Fruit fly (Drosophila melanogaster) whole organism, embryonic: Measurements from ENCODE around the gene CG12768.

Experiments
- Abd-B ChIP-seq: fragments of 200-800 bp; sonication (Bioruptor generic); optimal IDR thresholded peaks from 2 replicates; lab custom pipeline; 2018; ENCODE audit warnings: missing biosample characterization, mild to moderate bottlenecking, missing genetic modification characterization, moderate library complexity
- CG1024 ChIP-seq: fragments of 200-800 bp; sonication (Bioruptor generic); IDR thresholded peaks from 2 replicates; pipeline ENCODE4 v1.3.6; 2022; ENCODE audit warnings: missing biosample characterization, missing genetic modification characterization
- CG11093 ChIP-seq: fragments of 200-800 bp; sonication (Bioruptor generic); IDR thresholded peaks from 3 replicates; pipeline ENCODE4 v1.3.6; 2022; ENCODE audit warnings: missing biosample characterization, missing genetic modification characterization
- CG11456 ChIP-seq: fragments of 200-800 bp; sonication (Bioruptor generic); IDR thresholded peaks from 3 replicates; pipeline ENCODE4 v1.3.6; 2022; ENCODE audit warnings: missing biosample characterization, missing genetic modification characterization
- CG13624 ChIP-seq: fragments of 200-800 bp; sonication (Bioruptor generic); optimal IDR thresholded peaks from 2 replicates; lab custom pipeline; 2016; ENCODE audit warnings: missing biosample characterization, missing genetic modification characterization
- CG14710 ChIP-seq: fragments of 200-800 bp; sonication (Bioruptor generic); optimal IDR thresholded peaks from 3 replicates; lab custom pipeline; 2019; ENCODE audit warnings: missing biosample characterization, mild to moderate bottlenecking, missing genetic modification characterization, moderate library complexity
- CG18619 ChIP-seq: fragments of 200-800 bp; sonication (Bioruptor generic); optimal IDR thresholded peaks from 3 replicates; lab custom pipeline; 2017; ENCODE audit warnings: missing biosample characterization, mild to moderate bottlenecking, missing genetic modification characterization
- CG34376 ChIP-seq: fragments of 200-800 bp; sonication (Bioruptor generic); optimal IDR thresholded peaks from 2 replicates; lab custom pipeline; 2018; ENCODE audit warnings: missing biosample characterization, mild to moderate bottlenecking, missing genetic modification characterization
- CG3838 ChIP-seq: fragments of 200-800 bp; sonication (Bioruptor generic); optimal IDR thresholded peaks from 3 replicates; lab custom pipeline; 2016; ENCODE audit warnings: missing biosample characterization, missing genetic modification characterization
- CG4360 ChIP-seq: fragments of 200-800 bp; sonication (Bioruptor generic); IDR thresholded peaks from 2 replicates; pipeline ENCODE4 v1.3.6; 2022; ENCODE audit warnings: missing biosample characterization, missing genetic modification characterization
- CG8281 ChIP-seq: fragments of 200-800 bp; sonication (Bioruptor generic); optimal IDR thresholded peaks from 2 replicates; lab custom pipeline; 2018; ENCODE audit warnings: missing biosample characterization, mild to moderate bottlenecking, missing genetic modification characterization, moderate library complexity
- CoRest ChIP-seq: fragments of 200-800 bp; sonication (Bioruptor generic); optimal IDR thresholded peaks from 3 replicates; lab custom pipeline; 2018; ENCODE audit warnings: missing biosample characterization, mild to moderate bottlenecking, missing genetic modification characterization, moderate library complexity
- Dad ChIP-seq: fragments of 200-800 bp; sonication (Bioruptor generic); optimal IDR thresholded peaks from 3 replicates; lab custom pipeline; 2016; ENCODE audit warnings: missing biosample characterization, missing genetic modification characterization
- Dbx ChIP-seq: fragments of 200-800 bp; sonication (Bioruptor generic); IDR thresholded peaks from 3 replicates; pipeline ENCODE4 v1.3.6; 2022; ENCODE audit warnings: missing biosample characterization, missing genetic modification characterization
- Gug ChIP-seq: fragments of 200-800 bp; sonication (Bioruptor generic); IDR thresholded peaks from 4 replicates; pipeline ENCODE4 v1.3.6; 2022; ENCODE audit warnings: missing biosample characterization, missing genetic modification characterization
- HLH54F ChIP-seq: fragments of 200-800 bp; sonication (Bioruptor generic); optimal IDR thresholded peaks from 3 replicates; lab custom pipeline; 2016; ENCODE audit warnings: missing biosample characterization, missing genetic modification characterization
- Hey ChIP-seq: fragments of 200-800 bp; sonication (Bioruptor generic); optimal IDR thresholded peaks from 3 replicates; lab custom pipeline; 2018; ENCODE audit warnings: missing biosample characterization, mild to moderate bottlenecking, missing genetic modification characterization
- HmgZ ChIP-seq: fragments of 200-800 bp; sonication (Bioruptor generic); optimal IDR thresholded peaks from 2 replicates; lab custom pipeline; 2018; ENCODE audit warnings: missing biosample characterization, mild to moderate bottlenecking, missing genetic modification characterization
- Hmr ChIP-seq: fragments of 200-800 bp; sonication (Bioruptor generic); optimal IDR thresholded peaks from 3 replicates; lab custom pipeline; 2017; ENCODE audit warnings: mild to moderate bottlenecking, missing biosample characterization, missing genetic modification reagents, missing genetic modification characterization
- Hr39 ChIP-seq: fragments of >200 bp; optimal IDR thresholded peaks from 2 replicates; lab custom pipeline; 2017
- Hr51 ChIP-seq, 2 experiments: fragments of 200-800 bp; sonication (Bioruptor generic); optimal IDR thresholded peaks; 2 replicates in 1 of 2; 3 replicates in 1 of 2; lab custom pipeline; 2016 to 2018; ENCODE audit warnings: missing biosample characterization in 2 of 2, missing genetic modification characterization in 2 of 2, mild to moderate bottlenecking in 1 of 2, moderate library complexity in 1 of 2
- Hr78 ChIP-seq, 2 experiments: fragments of 200-800 bp in 1 of 2; fragments of >200 bp in 1 of 2; sonication (Bioruptor generic) in 1 of 2; optimal IDR thresholded peaks; 2 replicates each; lab custom pipeline; 2017 to 2019; ENCODE audit warnings: missing biosample characterization in 2 of 2, missing genetic modification characterization in 2 of 2, mild to moderate bottlenecking in 1 of 2, moderate library complexity in 1 of 2
- Lhr ChIP-seq: fragments of 200-800 bp; sonication (Bioruptor generic); optimal IDR thresholded peaks from 3 replicates; lab custom pipeline; 2017; ENCODE audit warnings: mild to moderate bottlenecking, missing biosample characterization, missing genetic modification reagents, missing genetic modification characterization
- Max ChIP-seq: fragments of 200-800 bp; sonication (Bioruptor generic); optimal IDR thresholded peaks from 2 replicates; lab custom pipeline; 2016; ENCODE audit warnings: missing biosample characterization, mild to moderate bottlenecking, missing genetic modification characterization
- Med ChIP-seq: fragments of 200-800 bp; sonication (Bioruptor generic); peaks from one replicate; lab custom pipeline; 2016; ENCODE audit warnings: missing biosample characterization, missing genetic modification characterization, mild to moderate bottlenecking, inconsistent platforms, moderate library complexity
- Myb ChIP-seq: fragments of 200-800 bp; sonication (Bioruptor generic); optimal IDR thresholded peaks from 2 replicates; lab custom pipeline; 2016; ENCODE audit warnings: missing biosample characterization, missing genetic modification characterization
- NC2β ChIP-seq: fragments of 200-800 bp; sonication (Bioruptor generic); optimal IDR thresholded peaks from 2 replicates; lab custom pipeline; 2016; ENCODE audit warnings: missing biosample characterization, missing genetic modification characterization
- PHDP ChIP-seq: fragments of 200-800 bp; sonication (Bioruptor generic); optimal IDR thresholded peaks from 3 replicates; lab custom pipeline; 2018; ENCODE audit warnings: missing biosample characterization, mild to moderate bottlenecking, missing genetic modification characterization, moderate library complexity
- Pdp1 ChIP-seq, 2 experiments: fragments of 200-800 bp; sonication (Bioruptor generic); optimal IDR thresholded peaks; 3 replicates each; lab custom pipeline; 2016; ENCODE audit warnings: missing biosample characterization in 2 of 2, missing genetic modification characterization in 2 of 2, mild to moderate bottlenecking in 1 of 2, moderate library complexity in 1 of 2
- Rx ChIP-seq: fragments of 200-800 bp; sonication (Bioruptor generic); IDR thresholded peaks from 2 replicates; pipeline ENCODE4 v1.3.6; 2022; ENCODE audit warnings: missing biosample characterization, missing genetic modification characterization
- Vsx1 ChIP-seq: fragments of 200-800 bp; sonication (Bioruptor generic); optimal IDR thresholded peaks from 2 replicates; lab custom pipeline; 2017; ENCODE audit warnings: missing biosample characterization, mild to moderate bottlenecking, missing genetic modification characterization, missing genetic modification reagents
- ase ChIP-seq: fragments of 200-800 bp; sonication (Bioruptor generic); IDR thresholded peaks from 3 replicates; pipeline ENCODE4 v1.3.6; 2022; ENCODE audit warnings: missing biosample characterization, missing genetic modification characterization
- caup ChIP-seq: fragments of 200-800 bp; sonication (Bioruptor generic); optimal IDR thresholded peaks from 3 replicates; lab custom pipeline; 2017; ENCODE audit warnings: missing biosample characterization, mild to moderate bottlenecking, missing genetic modification characterization, moderate library complexity; ENCODE audit not compliant: severe bottlenecking
- chinmo ChIP-seq: fragments of 200-800 bp; sonication (Bioruptor generic); IDR thresholded peaks from 4 replicates; pipeline ENCODE4 v1.3.6; 2022; ENCODE audit warnings: missing biosample characterization, missing genetic modification characterization; ENCODE audit not compliant: partially characterized antibody
- dpn ChIP-seq, 2 experiments: fragments of 200-800 bp; sonication (Bioruptor generic); optimal IDR thresholded peaks; 3 replicates each; lab custom pipeline; 2016; ENCODE audit warnings: missing biosample characterization in 2 of 2, missing genetic modification characterization in 2 of 2
- exex ChIP-seq: fragments of 200-800 bp; sonication (Bioruptor generic); optimal IDR thresholded peaks from 4 replicates; lab custom pipeline; 2018; ENCODE audit warnings: missing biosample characterization, mild to moderate bottlenecking, missing genetic modification characterization, moderate library complexity
- ham ChIP-seq: fragments of 200-800 bp; sonication (Bioruptor generic); IDR thresholded peaks from 2 replicates; pipeline ENCODE4 v1.3.6; 2022; ENCODE audit warnings: missing biosample characterization, missing genetic modification characterization
- klu ChIP-seq: fragments of 200-800 bp; sonication (Bioruptor generic); IDR thresholded peaks from 2 replicates; pipeline ENCODE4 v1.3.6; 2022; ENCODE audit warnings: missing biosample characterization, missing genetic modification characterization
- mirr ChIP-seq: fragments of 200-800 bp; sonication (Bioruptor generic); optimal IDR thresholded peaks from 3 replicates; lab custom pipeline; 2018; ENCODE audit warnings: missing biosample characterization, mild to moderate bottlenecking, missing genetic modification characterization
- oc ChIP-seq: fragments of 200-800 bp; sonication (Bioruptor generic); optimal IDR thresholded peaks from 2 replicates; lab custom pipeline; 2018; ENCODE audit warnings: missing biosample characterization, mild to moderate bottlenecking, missing genetic modification characterization, moderate library complexity
- org-1 ChIP-seq: fragments of 200-800 bp; sonication (Bioruptor generic); optimal IDR thresholded peaks from 2 replicates; lab custom pipeline; 2017; ENCODE audit warnings: missing biosample characterization, missing genetic modification characterization
- pfk ChIP-seq: fragments of 200-800 bp; sonication (Bioruptor generic); optimal IDR thresholded peaks from 2 replicates; lab custom pipeline; 2018; ENCODE audit warnings: missing biosample characterization, mild to moderate bottlenecking, missing genetic modification characterization, moderate library complexity
- psq ChIP-seq: fragments of 200-800 bp; sonication (Bioruptor generic); optimal IDR thresholded peaks from 2 replicates; lab custom pipeline; 2017; ENCODE audit warnings: missing biosample characterization, missing genetic modification characterization
- sens ChIP-seq: fragments of 200-800 bp; sonication (Bioruptor generic); peaks from one replicate; lab custom pipeline; 2016; ENCODE audit warnings: missing biosample characterization, missing genetic modification characterization
- shn ChIP-seq: fragments of 200-800 bp; sonication (Bioruptor generic); optimal IDR thresholded peaks from 3 replicates; lab custom pipeline; 2016; ENCODE audit warnings: missing biosample characterization, missing genetic modification characterization
- sima ChIP-seq: fragments of 200-800 bp; sonication (Bioruptor generic); optimal IDR thresholded peaks from 2 replicates; lab custom pipeline; 2016; ENCODE audit warnings: missing biosample characterization, missing genetic modification characterization
- sisA ChIP-seq: fragments of 200-800 bp; sonication (Bioruptor generic); IDR thresholded peaks from 2 replicates; pipeline ENCODE4 v1.3.6; 2022; ENCODE audit warnings: missing biosample characterization, missing genetic modification characterization
- ssp ChIP-seq: fragments of 200-800 bp; sonication (Bioruptor generic); IDR thresholded peaks from 2 replicates; pipeline ENCODE4 v1.3.6; 2022; ENCODE audit warnings: missing biosample characterization, missing genetic modification characterization
- z ChIP-seq: fragments of 200-800 bp; sonication (Bioruptor generic); IDR thresholded peaks from 3 replicates; pipeline ENCODE4 v1.3.6; 2022; ENCODE audit warnings: missing biosample characterization, missing genetic modification characterization

CG12768 gene

dm6 chr3L:22890024-22890423, 20.3 kb upstream of the CG12768 start (continued):
- no peak for TF ChIP-seq CG8281 (tag; lab: Kevin White, UChicago)
- no peak for TF ChIP-seq CG11093
- peak in 1 of 2 experiments; percentile 79 for TF ChIP-seq Hr78 (GFP tag; optimal IDR thresholded peaks at IDR 0.05; lab: Kevin White, UChicago)
- peak; percentile 42 for TF ChIP-seq mirr (GFP tag; lab: Kevin White, UChicago)
- TF ChIP-seq oc (tag; lab: Kevin White, UChicago): no peak
- TF ChIP-seq exex (tag; lab: Kevin White, UChicago): peak; percentile 97
- TF ChIP-seq Dbx (GFP tag; lab: Robert Waterston, UW): no peak
- no peak for TF ChIP-seq CG13624 (GFP tag; lab: Kevin White, UChicago)
- TF ChIP-seq Vsx1 (GFP tag; lab: Kevin White, UChicago): peak; percentile 33
- TF ChIP-seq caup (GFP tag; lab: Kevin White, UChicago): no peak
- TF ChIP-seq Gug (GFP tag; lab: Robert Waterston, UW): no peak
- TF ChIP-seq Med (GFP tag; lab: Kevin White, UChicago): peak; percentile 34
- TF ChIP-seq Hey (tag; lab: Kevin White, UChicago): peak; percentile 99
- no peak for TF ChIP-seq CG4360 (GFP tag; lab: Robert Waterston, UW)
- TF ChIP-seq HmgZ: peak; percentile 39
- TF ChIP-seq Rx (GFP tag; lab: Robert Waterston, UW): no peak
- TF ChIP-seq CoRest (tag; lab: Kevin White, UChicago): no peak
- TF ChIP-seq dpn (GFP tag; optimal IDR thresholded peaks at IDR 0.05; lab: Kevin White, UChicago): no peak
- TF ChIP-seq HLH54F: no peak
- 0 out of 3 replicates have a peak, but pooled peaks have one; percentile 7 for TF ChIP-seq CG11456 (GFP tag; lab: Robert Waterston, UW)
- peak; percentile 58 for TF ChIP-seq CG34376 (GFP tag; lab: Kevin White, UChicago)
- TF ChIP-seq Hr51 (GFP tag; optimal IDR thresholded peaks at IDR 0.05; lab: Kevin White, UChicago): no peak
- TF ChIP-seq CG1024 (GFP tag; lab: Robert Waterston, UW): no peak

dm6 chr3L:22891009-22891408, 19.3 kb upstream of the CG12768 start:
- TF ChIP-seq Hr39: no peak
- TF ChIP-seq Pdp1 (GFP tag; optimal IDR thresholded peaks at IDR 0.05; lab: Kevin White, UChicago): peak in 1 of 2 experiments; percentile 57
- 0 out of 4 replicates have a peak, but pooled peaks have one; percentile 24 for TF ChIP-seq chinmo
- TF ChIP-seq exex (tag; lab: Kevin White, UChicago): peak; percentile 76
- no peak for TF ChIP-seq sisA (GFP tag; lab: Robert Waterston, UW)
- TF ChIP-seq PHDP (tag; lab: Kevin White, UChicago): no peak

dm6 chr3L:22894689-22895283, 15.5 kb upstream of the CG12768 start:
- no peak for TF ChIP-seq ham
- TF ChIP-seq pfk (GFP tag; lab: Kevin White, UChicago): peak; percentile 46
- no peak for TF ChIP-seq org-1 (GFP tag; lab: Kevin White, UChicago)
- TF ChIP-seq sens (GFP tag; lab: Kevin White, UChicago): peak; percentile 25
- no peak for TF ChIP-seq CG18619
- TF ChIP-seq CG14710 (tag; lab: Kevin White, UChicago): no peak
- TF ChIP-seq sima: no peak
- TF ChIP-seq klu (GFP tag; lab: Robert Waterston, UW): no peak
- peak; percentile 37 for TF ChIP-seq Abd-B
- TF ChIP-seq Lhr (GFP tag; lab: Kevin White, UChicago): peak; percentile 35
- TF ChIP-seq Hmr (GFP tag; lab: Kevin White, UChicago): peak; percentile 11
- TF ChIP-seq NC2β (GFP tag; lab: Kevin White, UChicago): no peak
- TF ChIP-seq shn (GFP tag; lab: Kevin White, UChicago): no peak
- TF ChIP-seq ssp (GFP tag; lab: Robert Waterston, UW): no peak
- no peak for TF ChIP-seq CG3838 (GFP tag; lab: Kevin White, UChicago)
- no peak for TF ChIP-seq Dad (GFP tag; lab: Kevin White, UChicago)
- TF ChIP-seq z: no peak
- TF ChIP-seq ase (GFP tag; lab: Robert Waterston, UW): no peak
- no peak for TF ChIP-seq Max (GFP tag; lab: Kevin White, UChicago)
- no peak for TF ChIP-seq Myb (GFP tag; lab: Kevin White, UChicago)
- TF ChIP-seq psq (GFP tag; lab: Kevin White, UChicago): no peak
